Fruit fly (Drosophila melanogaster): ENCODE results near the gene CG14556.

CG14556 gene

dm6 chr3R:26106595-26107152 lies 19.8 kb upstream of the CG14556 start, which contains the start of gene Cipc (continued):
- TF ChIP-seq MESR4 (GFP tag; optimal IDR thresholded peaks at IDR 0.05), result no peak
- peak; percentile 61 for TF ChIP-seq salm (tag; optimal IDR thresholded peaks at IDR 0.05)
- TF ChIP-seq fd96Cb (tag; optimal IDR thresholded peaks at IDR 0.05), result peak; percentile 52
- TF ChIP-seq CG1233 (GFP tag; optimal IDR thresholded peaks at IDR 0.05), result peak; percentile 72
- peak; percentile 61 for TF ChIP-seq CG11247 (GFP tag; IDR thresholded peaks at IDR 0.05)
- peak; percentile 17 for TF ChIP-seq CG12155 (GFP tag; optimal IDR thresholded peaks at IDR 0.05)
- TF ChIP-seq zfh2 (GFP tag; optimal IDR thresholded peaks at IDR 0.05), result peak; percentile 14
- TF ChIP-seq CG18011 (GFP tag; optimal IDR thresholded peaks at IDR 0.05), result peak; percentile 5
- peak; percentile 26 for TF ChIP-seq cato (GFP tag; optimal IDR thresholded peaks at IDR 0.05; ENCODE audit: borderline replicate concordance)
- peak; percentile 41 for TF ChIP-seq gsb-n (tag; optimal IDR thresholded peaks at IDR 0.05)
- TF ChIP-seq Med (GFP tag), result peak; percentile 94
- TF ChIP-seq CG30403 (GFP tag; optimal IDR thresholded peaks at IDR 0.05), result peak; percentile 43
- TF ChIP-seq pan (optimal IDR thresholded peaks at IDR 0.05), result no peak
- TF ChIP-seq pan (GFP tag; optimal IDR thresholded peaks at IDR 0.05 in 1 of 2, IDR thresholded peaks at IDR 0.05 in 1 of 2), result peak in 1 of 2 experiments; percentile 73
- peak; percentile 58 for TF ChIP-seq kay (GFP tag; optimal IDR thresholded peaks at IDR 0.05)
- peak; percentile 6 for TF ChIP-seq CG30020 (tag; optimal IDR thresholded peaks at IDR 0.05)
- TF ChIP-seq Nf-YC (tag; optimal IDR thresholded peaks at IDR 0.05), result peak; percentile 79
- TF ChIP-seq H15 (GFP tag; IDR thresholded peaks at IDR 0.05), result 0 out of 3 replicates have a peak, but pooled peaks have one; percentile 62
- TF ChIP-seq chif (GFP tag; optimal IDR thresholded peaks at IDR 0.05), result peak in 1 of 2 experiments; percentile 14
- peak; percentile 90 for TF ChIP-seq Meics (GFP tag; optimal IDR thresholded peaks at IDR 0.05)
- peak; percentile 74 for TF ChIP-seq CG17385 (GFP tag; optimal IDR thresholded peaks at IDR 0.05)
- peak; percentile 47 for TF ChIP-seq E2f2 (GFP tag; IDR thresholded peaks at IDR 0.05)
- peak; percentile 74 for TF ChIP-seq CG17829 (tag; optimal IDR thresholded peaks at IDR 0.05)
- peak; percentile 13 for TF ChIP-seq CG2202 (tag; optimal IDR thresholded peaks at IDR 0.05)
- peak in 1 of 2 experiments; percentile 58 for TF ChIP-seq bsh (GFP tag; optimal IDR thresholded peaks at IDR 0.05)
- TF ChIP-seq CG43689 (GFP tag; IDR thresholded peaks at IDR 0.05), result peak; percentile 45; the same call in 1 of the 2 replicates
- no peak for TF ChIP-seq CG3838 (GFP tag; optimal IDR thresholded peaks at IDR 0.05)
- TF ChIP-seq oc (tag; optimal IDR thresholded peaks at IDR 0.05), result peak; percentile 55
- peak; percentile 63 for TF ChIP-seq CG10267 (tag; optimal IDR thresholded peaks at IDR 0.05)
- TF ChIP-seq Ssrp (tag; optimal IDR thresholded peaks at IDR 0.05), result peak; percentile 61
- peak; percentile 74 for TF ChIP-seq Max (GFP tag; optimal IDR thresholded peaks at IDR 0.05)
- no peak for TF ChIP-seq Hmx (GFP tag; optimal IDR thresholded peaks at IDR 0.05)
- no peak for TF ChIP-seq disco-r (GFP tag; optimal IDR thresholded peaks at IDR 0.05)
- peak; percentile 91 for TF ChIP-seq CG32532 (GFP tag; IDR thresholded peaks at IDR 0.05)
- peak; percentile 92 for TF ChIP-seq CG18599 (GFP tag; optimal IDR thresholded peaks at IDR 0.05)
- TF ChIP-seq CG6175 (GFP tag; IDR thresholded peaks at IDR 0.05), result peak; percentile 81; the same call in 2 of the 3 replicates
- TF ChIP-seq CG6272 (GFP tag; IDR thresholded peaks at IDR 0.05), result peak; percentile 45; the same call in 1 of the 2 replicates
- peak; percentile 49 for TF ChIP-seq Xbp1 (GFP tag; optimal IDR thresholded peaks at IDR 0.05)
- TF ChIP-seq zf30C (GFP tag; optimal IDR thresholded peaks at IDR 0.05), result no peak
- TF ChIP-seq CG18262 (tag; optimal IDR thresholded peaks at IDR 0.05), result peak; percentile 81
- no peak for TF ChIP-seq pho (GFP tag; optimal IDR thresholded peaks at IDR 0.05)
- peak; percentile 62 for TF ChIP-seq exex (tag; optimal IDR thresholded peaks at IDR 0.05)
- TF ChIP-seq Hmr (GFP tag; optimal IDR thresholded peaks at IDR 0.05), result peak; percentile 90
- peak; percentile 4 for TF ChIP-seq her (GFP tag; optimal IDR thresholded peaks at IDR 0.05)
- TF ChIP-seq CG8924 (tag; optimal IDR thresholded peaks at IDR 0.05), result peak; percentile 85
- TF ChIP-seq CG4424 (GFP tag; optimal IDR thresholded peaks at IDR 0.05), result peak; percentile 72
- TF ChIP-seq repo (GFP tag; optimal IDR thresholded peaks at IDR 0.05), result no peak
- TF ChIP-seq CG7372 (GFP tag; IDR thresholded peaks at IDR 0.05), result 0 out of 2 replicates have a peak, but pooled peaks have one; percentile 34
- TF ChIP-seq CG30431 (GFP tag; optimal IDR thresholded peaks at IDR 0.05), result peak; percentile 27
- peak; percentile 48 for TF ChIP-seq CG15011 (GFP tag; optimal IDR thresholded peaks at IDR 0.05)

All from whole organism, embryonic.